Worm (Caenorhabditis elegans): ENCODE data around the gene gcy-14.

gcy-14 gene

DNA sequence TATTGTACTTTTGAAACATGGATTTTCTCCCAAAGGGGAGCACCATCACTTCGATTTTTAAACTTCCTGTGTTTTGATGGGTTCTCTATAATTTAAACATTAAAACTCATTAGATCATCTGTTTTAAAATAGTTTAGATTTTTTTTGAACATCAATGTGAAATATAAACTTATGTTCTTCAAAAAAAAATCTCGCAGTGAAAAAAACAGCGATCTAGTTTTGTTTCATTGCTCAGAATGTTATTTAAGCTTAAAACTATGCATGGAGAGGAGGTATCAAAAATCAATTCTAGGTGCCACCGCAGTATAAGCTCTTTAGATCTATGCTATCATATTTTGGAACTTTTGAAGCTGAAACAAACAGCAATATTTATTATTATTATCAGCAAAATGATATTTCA lies at the start of gene gcy-14:
gcy-14 (minus strand) TSS at position 101 of the 400 bp plus-strand sequence.
- no peak for TF ChIP-seq nhr-67 (tag; optimal IDR thresholded peaks at IDR 0.05)
- no peak for TF ChIP-seq hmg-11 (tag; optimal IDR thresholded peaks at IDR 0.05)
- TF ChIP-seq nhr-77 (tag; optimal IDR thresholded peaks at IDR 0.05), result no peak
- TF ChIP-seq egl-5 (tag; optimal IDR thresholded peaks at IDR 0.05), result no peak
- no peak for TF ChIP-seq ceh-16 (tag; optimal IDR thresholded peaks at IDR 0.05)
- no peak for TF ChIP-seq eor-1 (tag; optimal IDR thresholded peaks at IDR 0.05)
- TF ChIP-seq tbx-2 (tag; optimal IDR thresholded peaks at IDR 0.05), result no peak
- TF ChIP-seq fkh-10 (GFP tag; optimal IDR thresholded peaks at IDR 0.05), result no peak
- TF ChIP-seq ceh-9 (tag; optimal IDR thresholded peaks at IDR 0.05), result no peak
- no peak for TF ChIP-seq elt-1 (tag; optimal IDR thresholded peaks at IDR 0.05)

DNA sequence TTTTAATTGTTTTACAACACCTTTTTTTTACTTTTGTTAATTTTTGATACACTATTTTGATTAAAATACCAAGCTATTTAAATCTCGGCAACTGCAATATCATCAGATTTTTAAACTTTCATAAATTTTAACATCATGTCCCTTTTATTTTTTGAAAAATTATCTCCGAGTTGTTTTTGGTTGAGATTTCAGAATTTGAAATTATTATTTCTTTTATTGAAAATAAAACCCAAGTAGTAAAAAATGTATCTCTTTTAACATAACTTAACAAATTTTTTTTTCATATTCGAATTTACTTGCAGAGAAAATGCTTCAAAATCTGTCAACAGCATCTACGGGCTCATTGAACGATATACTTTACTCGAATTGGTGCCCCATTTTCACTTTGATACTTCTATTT lies 47.5 kb upstream of the gcy-14 start, which contains the start of gene H12D21.11:
H12D21.11 (plus strand) TSS at position 301 of the 400 bp plus-strand sequence.
- TF ChIP-seq ceh-82 (tag; optimal IDR thresholded peaks at IDR 0.05) (no peak), lsy-12 (tag; optimal IDR thresholded peaks at IDR 0.05) (no peak), ceh-9 (tag; optimal IDR thresholded peaks at IDR 0.05) (no peak), pha-4 (tag; optimal IDR thresholded peaks at IDR 0.05) (no peak), ztf-11 (tag; optimal IDR thresholded peaks at IDR 0.05) (no peak), snpc-4 (tag; optimal IDR thresholded peaks at IDR 0.05) (no peak), R02D3.7 (tag; optimal IDR thresholded peaks at IDR 0.05) (no peak), nhr-28 (tag; optimal IDR thresholded peaks at IDR 0.05) (no peak)

- no peak for TF ChIP-seq nhr-43 (tag; optimal IDR thresholded peaks at IDR 0.05; ENCODE audit: poor library complexity, severe bottlenecking)
- TF ChIP-seq egl-5 (tag; optimal IDR thresholded peaks at IDR 0.05), result peak; percentile 7
These were observed 42.7 kb upstream of the gcy-14 start for ce11 chrV:14910758-14911157.

DNA sequence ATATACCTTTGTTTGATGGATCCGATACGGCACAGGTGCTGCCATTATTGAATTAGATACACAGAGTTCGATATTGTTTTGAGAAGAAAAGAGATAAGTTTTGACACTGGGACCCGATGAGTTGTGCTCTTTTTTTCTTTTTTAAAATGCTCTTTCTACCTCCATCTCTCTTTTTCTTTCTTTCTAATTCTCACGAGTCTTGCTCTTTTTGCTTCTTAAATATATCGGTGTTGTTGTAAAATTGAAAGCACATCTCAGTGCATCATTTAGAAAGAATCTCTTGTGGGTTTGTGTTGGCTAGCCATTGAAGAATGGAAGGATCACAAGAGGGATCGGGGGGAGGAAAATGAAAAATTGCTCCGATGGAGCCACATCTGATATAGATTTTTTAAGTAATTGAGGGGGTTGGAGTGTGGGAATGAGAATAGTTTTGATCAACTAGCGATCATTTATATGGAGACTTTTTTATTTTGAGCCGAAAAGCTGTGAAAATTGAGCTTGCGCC lies 41.3 kb upstream of the gcy-14 start, which contains the start of gene H12D21.9:
H12D21.9 (minus strand) TSS at position 148 of the 505 bp plus-strand sequence.
- TF ChIP-seq nfya-1 (tag; optimal IDR thresholded peaks at IDR 0.05; ENCODE audit: insufficient read depth), result no peak
- no peak for TF ChIP-seq ceh-9 (tag; optimal IDR thresholded peaks at IDR 0.05)
- TF ChIP-seq lin-15B (tag; optimal IDR thresholded peaks at IDR 0.05), result no peak
- TF ChIP-seq egl-27 (tag; optimal IDR thresholded peaks at IDR 0.05), result no peak
- no peak for TF ChIP-seq ceh-28 (tag; optimal IDR thresholded peaks at IDR 0.05)
- TF ChIP-seq ZK546.5 (tag; optimal IDR thresholded peaks at IDR 0.05), result no peak
- TF ChIP-seq fos-1 (tag; optimal IDR thresholded peaks at IDR 0.05), result no peak
- TF ChIP-seq R02D3.7 (tag; optimal IDR thresholded peaks at IDR 0.05), result no peak
- TF ChIP-seq pha-4 (tag; optimal IDR thresholded peaks at IDR 0.05), result no peak
- no peak for TF ChIP-seq pqm-1 (tag; optimal IDR thresholded peaks at IDR 0.05)
- no peak for TF ChIP-seq daf-12 (tag; optimal IDR thresholded peaks at IDR 0.05)
- TF ChIP-seq ztf-11 (tag; optimal IDR thresholded peaks at IDR 0.05), result no peak
- no peak for TF ChIP-seq ztf-4 (tag; optimal IDR thresholded peaks at IDR 0.05)
- TF ChIP-seq egl-5 (tag; optimal IDR thresholded peaks at IDR 0.05), result no peak
- TF ChIP-seq nhr-237 (tag; optimal IDR thresholded peaks at IDR 0.05), result no peak
- no peak for TF ChIP-seq sea-2 (GFP tag; optimal IDR thresholded peaks at IDR 0.05)

ce11 chrV:14907445-14907844 lies 39.4 kb upstream of the gcy-14 start:
- TF ChIP-seq nhr-237 (tag; optimal IDR thresholded peaks at IDR 0.05) (no peak), elt-2 (tag; optimal IDR thresholded peaks at IDR 0.05) (no peak)

- TF ChIP-seq egl-27 (tag; optimal IDR thresholded peaks at IDR 0.05), result no peak
- no peak for TF ChIP-seq nhr-23 (tag; optimal IDR thresholded peaks at IDR 0.05)
- TF ChIP-seq fkh-10 (GFP tag; optimal IDR thresholded peaks at IDR 0.05), result no peak
- TF ChIP-seq mml-1 (tag; optimal IDR thresholded peaks at IDR 0.05), result no peak
- no peak for TF ChIP-seq ceh-9 (tag; optimal IDR thresholded peaks at IDR 0.05)
These were observed 32.8 kb upstream of the gcy-14 start for ce11 chrV:14900905-14901304.

All from whole organism, L3 larva.